Worm (Caenorhabditis elegans) whole organism, mixed stage, embryonic: ENCODE data around the gene prx-5.
A peak's percentile ranks its signal among the peaks of the same experiment; 100 is the strongest.

Experiments
- M03D4.4 ChIP-seq: sonication (generic microtip); optimal IDR thresholded peaks from 2 replicates; lab custom pipeline; 2017; ENCODE audit warnings: mild to moderate bottlenecking, missing genetic modification characterization, missing compliant biosample characterization
- bed-3 ChIP-seq: fragments of 200-800 bp; sonication (Bioruptor generic); optimal IDR thresholded peaks from 3 replicates; lab custom pipeline; 2018; ENCODE audit warnings: mild to moderate bottlenecking, missing genetic modification characterization, moderate library complexity, missing compliant biosample characterization
- blmp-1 ChIP-seq: fragments of 150-350 bp; optimal IDR thresholded peaks from 2 replicates; lab custom pipeline; 2014; ENCODE audit warnings: missing biosample characterization, missing genetic modification characterization
- ceh-43 ChIP-seq: fragments of 200-800 bp; sonication (Bioruptor generic); optimal IDR thresholded peaks from 2 replicates; lab custom pipeline; 2018; ENCODE audit warnings: mild to moderate bottlenecking, missing genetic modification characterization, moderate library complexity, missing compliant biosample characterization
- ceh-83 ChIP-seq: fragments of 200-800 bp; sonication (Bioruptor generic); optimal IDR thresholded peaks from 2 replicates; lab custom pipeline; 2018; ENCODE audit warnings: mild to moderate bottlenecking, missing genetic modification characterization, missing compliant biosample characterization
- ces-1 ChIP-seq: fragments of 150-350 bp; optimal IDR thresholded peaks from 2 replicates; lab custom pipeline; 2014; ENCODE audit warnings: missing biosample characterization, missing genetic modification reagents, missing genetic modification characterization
- cnd-1 ChIP-seq: fragments of 200-800 bp; sonication (Bioruptor generic); optimal IDR thresholded peaks from 2 replicates; lab custom pipeline; 2018; ENCODE audit warnings: mild to moderate bottlenecking, missing genetic modification characterization, missing compliant biosample characterization
- elt-1 ChIP-seq: sonication (generic microtip); optimal IDR thresholded peaks from 2 replicates; lab custom pipeline; 2017; ENCODE audit warnings: missing genetic modification characterization, mild to moderate bottlenecking, missing compliant biosample characterization, antibody characterized with exemption, moderate library complexity, borderline replicate concordance; ENCODE audit not compliant: insufficient read depth
- elt-3 ChIP-seq: fragments of 150-350 bp; optimal IDR thresholded peaks from 2 replicates; lab custom pipeline; 2014; ENCODE audit warnings: missing biosample characterization, missing genetic modification characterization
- flh-1 ChIP-seq: fragments of 200-800 bp; sonication (Bioruptor generic); optimal IDR thresholded peaks from 2 replicates; lab custom pipeline; 2018; ENCODE audit warnings: mild to moderate bottlenecking, missing genetic modification characterization, moderate library complexity, missing compliant biosample characterization
- ham-2 ChIP-seq: fragments of 200-800 bp; sonication (Bioruptor generic); optimal IDR thresholded peaks from 2 replicates; lab custom pipeline; 2018; ENCODE audit warnings: mild to moderate bottlenecking, missing genetic modification characterization, missing compliant biosample characterization
- hlh-1 ChIP-seq: fragments of 150-350 bp; optimal IDR thresholded peaks from 2 replicates; lab custom pipeline; 2014; ENCODE audit warnings: missing biosample characterization, missing genetic modification reagents, missing genetic modification characterization
- lin-13 ChIP-seq: fragments of 150-350 bp; optimal IDR thresholded peaks from 2 replicates; lab custom pipeline; 2014; ENCODE audit warnings: missing biosample characterization, missing genetic modification characterization
- lsy-2 ChIP-seq: fragments of 150-350 bp; optimal IDR thresholded peaks from 2 replicates; lab custom pipeline; 2014; ENCODE audit warnings: missing biosample characterization, missing genetic modification characterization
- mab-5 ChIP-seq: fragments of 150-350 bp; optimal IDR thresholded peaks from 2 replicates; lab custom pipeline; 2014; ENCODE audit warnings: missing biosample characterization, missing genetic modification characterization
- mep-1 ChIP-seq: fragments of 150-350 bp; optimal IDR thresholded peaks from 2 replicates; lab custom pipeline; 2017; ENCODE audit warnings: missing biosample characterization, missing genetic modification reagents, missing genetic modification characterization, inconsistent platforms
- mls-2 ChIP-seq: sonication (generic microtip); optimal IDR thresholded peaks from 2 replicates; lab custom pipeline; 2016; ENCODE audit warnings: mild to moderate bottlenecking, missing genetic modification characterization, moderate library complexity, missing compliant biosample characterization
- nhr-12 ChIP-seq: fragments of 150-350 bp; optimal IDR thresholded peaks from 2 replicates; lab custom pipeline; 2014; ENCODE audit warnings: missing biosample characterization, missing genetic modification characterization
- nhr-2 ChIP-seq: fragments of 150-350 bp; optimal IDR thresholded peaks from 2 replicates; lab custom pipeline; 2014; ENCODE audit warnings: missing biosample characterization, missing genetic modification characterization
- nhr-237 ChIP-seq: fragments of 150-350 bp; optimal IDR thresholded peaks from 2 replicates; lab custom pipeline; 2014; ENCODE audit warnings: missing biosample characterization, missing genetic modification characterization
- nhr-28 ChIP-seq: fragments of 150-350 bp; optimal IDR thresholded peaks from 2 replicates; lab custom pipeline; 2014; ENCODE audit warnings: missing biosample characterization, missing genetic modification characterization
- pha-4 ChIP-seq: fragments of 150-350 bp; optimal IDR thresholded peaks from 2 replicates; lab custom pipeline; 2018; ENCODE audit warnings: missing biosample characterization, missing genetic modification reagents, missing genetic modification characterization
- snpc-4 ChIP-seq: fragments of 150-350 bp; optimal IDR thresholded peaks from 2 replicates; lab custom pipeline; 2014; ENCODE audit warnings: missing biosample characterization, missing genetic modification characterization
- sptf-1 ChIP-seq: sonication (generic microtip); optimal IDR thresholded peaks from 2 replicates; lab custom pipeline; 2017; ENCODE audit warnings: mild to moderate bottlenecking, missing genetic modification characterization, moderate library complexity, missing compliant biosample characterization
- tbx-8 ChIP-seq: fragments of 200-800 bp; sonication (Bioruptor generic); optimal IDR thresholded peaks from 2 replicates; lab custom pipeline; 2018; ENCODE audit warnings: mild to moderate bottlenecking, missing genetic modification characterization, moderate library complexity, missing compliant biosample characterization
- unc-120 ChIP-seq: sonication (generic microtip); optimal IDR thresholded peaks from 2 replicates; lab custom pipeline; 2017; ENCODE audit warnings: missing genetic modification characterization, missing compliant biosample characterization; ENCODE audit not compliant: poor library complexity, severe bottlenecking
- unc-62 ChIP-seq: fragments of 150-350 bp; optimal IDR thresholded peaks from 2 replicates; lab custom pipeline; 2014; ENCODE audit warnings: missing biosample characterization, missing genetic modification reagents, missing genetic modification characterization
- zip-8 ChIP-seq: fragments of 150-350 bp; optimal IDR thresholded peaks from 2 replicates; lab custom pipeline; 2014; ENCODE audit warnings: missing biosample characterization, missing genetic modification characterization

prx-5 gene

DNA sequence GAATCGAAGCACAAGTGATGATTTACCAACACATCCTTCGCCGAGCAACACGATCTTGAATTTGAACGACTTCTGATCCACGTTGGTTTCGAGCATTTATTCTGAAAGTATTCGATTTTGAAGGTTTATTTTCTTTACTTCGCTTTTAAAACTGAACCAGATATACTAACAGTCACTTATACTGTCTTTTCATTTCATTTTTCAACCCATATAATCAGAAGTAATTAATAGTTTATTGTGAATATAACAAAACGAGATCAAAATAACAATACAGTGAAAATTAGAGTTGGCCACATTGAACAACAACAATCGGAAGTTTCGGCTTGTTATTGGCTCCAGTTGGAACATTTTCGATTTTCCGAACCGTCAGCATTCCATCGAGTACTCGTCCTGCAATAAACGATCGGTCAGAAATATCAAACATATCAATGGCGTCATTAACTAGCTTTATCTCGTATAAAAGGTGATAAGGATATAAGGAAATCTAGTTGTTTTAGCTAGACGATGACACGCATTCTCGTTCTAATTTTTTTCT is 10.4 kb downstream of the prx-5 start, which contains the start of the genes rab-21 and T01B7.13:
Gene rab-21, minus strand, starts transcription at position 101 of the 535 bp plus-strand sequence.
Gene T01B7.13, plus strand, starts transcription at position 485 of the 535 bp plus-strand sequence.
- TF ChIP-seq ces-1 (GFP tag; lab: Kevin White, UChicago) (no peak), nhr-12 (tag; lab: Kevin White, UChicago) (no peak), lin-13 (tag; lab: Kevin White, UChicago) (no peak), flh-1 (no peak)
- TF ChIP-seq, all 35 proteins: peak for 0

DNA sequence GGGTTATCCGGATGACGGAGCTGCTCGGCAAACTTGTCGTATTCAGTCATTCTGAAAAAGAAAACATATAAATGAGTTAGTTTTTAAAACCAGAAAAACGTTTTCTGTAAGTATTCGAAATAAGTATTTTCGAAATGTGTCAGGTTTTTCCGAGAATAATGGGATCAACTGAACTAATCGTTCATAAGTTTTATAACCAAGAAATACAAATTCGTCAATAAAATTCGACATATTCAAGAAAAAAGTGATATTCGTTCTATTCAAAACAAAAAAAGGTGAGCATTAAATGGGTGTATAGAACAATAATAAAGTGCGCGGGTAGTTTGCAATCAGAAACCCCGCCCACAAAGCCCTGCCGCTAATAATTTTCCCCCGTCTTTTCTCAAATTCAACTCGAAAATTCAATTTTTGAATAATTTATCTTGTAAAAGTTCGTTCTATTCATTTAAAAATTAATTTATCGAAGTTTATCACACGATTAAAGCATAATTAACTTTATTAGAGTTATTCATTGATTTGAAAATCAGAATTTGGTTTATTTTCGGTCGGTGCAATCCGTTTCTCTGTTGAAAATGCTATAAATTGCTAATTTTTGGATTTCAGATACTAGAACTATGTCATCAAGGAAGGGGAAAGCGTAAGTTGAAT is 11.7 kb downstream of the prx-5 start, which contains the start of the genes cyn-11 and T01B7.5:
Gene cyn-11, minus strand, starts transcription at position 51 of the 648 bp plus-strand sequence.
Gene T01B7.5, plus strand, starts transcription at position 598 of the 648 bp plus-strand sequence.
- peak; percentile 17 for TF ChIP-seq hlh-1
- TF ChIP-seq zip-8 (tag; lab: Kevin White, UChicago) = no peak
- no peak for TF ChIP-seq pha-4 (tag; lab: Kevin White, UChicago)
- peak; percentile 34 for TF ChIP-seq ham-2
- no peak for TF ChIP-seq elt-3 (tag; lab: Kevin White, UChicago)
- peak; percentile 47 for TF ChIP-seq elt-1 (tag; lab: Kevin White, UChicago)
- TF ChIP-seq bed-3 (GFP tag; lab: Kevin White, UChicago) = no peak
- TF ChIP-seq mep-1 (tag; lab: Kevin White, UChicago) = peak; percentile 81
- TF ChIP-seq nhr-237 (tag; lab: Kevin White, UChicago) = no peak
- no peak for TF ChIP-seq unc-62 (GFP tag; lab: Kevin White, UChicago)
- TF ChIP-seq cnd-1 (tag; lab: Kevin White, UChicago) = peak; percentile 31
- TF ChIP-seq M03D4.4 (tag; lab: Kevin White, UChicago) = peak; percentile 43
- TF ChIP-seq ceh-43 (GFP tag; lab: Kevin White, UChicago) = peak; percentile 48
- TF ChIP-seq mls-2 (tag; lab: Kevin White, UChicago) = no peak
- no peak for TF ChIP-seq snpc-4 (tag; lab: Kevin White, UChicago)
- peak; percentile 34 for TF ChIP-seq unc-120 (tag; lab: Kevin White, UChicago)
- no peak for TF ChIP-seq mab-5
- TF ChIP-seq nhr-2 = no peak
- peak; percentile 49 for TF ChIP-seq lsy-2 (tag; lab: Kevin White, UChicago)
- no peak for TF ChIP-seq flh-1
- peak; percentile 62 for TF ChIP-seq ces-1 (GFP tag; lab: Kevin White, UChicago)
- TF ChIP-seq blmp-1 (tag; lab: Kevin White, UChicago) = no peak

DNA sequence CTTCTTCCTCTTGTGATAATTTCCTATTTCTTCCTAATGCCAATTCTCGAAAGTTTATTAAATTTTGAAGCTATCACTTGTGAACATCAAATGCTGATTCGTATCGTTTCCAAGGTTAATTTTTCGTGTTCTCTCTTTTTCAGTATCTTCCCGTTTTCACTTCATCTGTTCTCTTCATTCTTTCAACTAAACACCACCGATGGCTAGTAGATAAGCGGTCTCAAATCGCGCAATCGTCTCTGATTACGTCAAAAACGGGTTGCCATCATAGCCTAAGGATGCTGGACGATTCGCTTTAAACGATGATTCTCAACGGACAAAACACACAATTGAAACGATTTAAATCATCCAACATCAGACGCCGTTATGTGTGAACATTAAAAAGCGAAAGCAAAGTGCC is 13.0 kb downstream of the prx-5 start:
- TF ChIP-seq cnd-1 (tag; lab: Kevin White, UChicago) (no peak), elt-1 (tag; lab: Kevin White, UChicago) (peak; percentile 64)

DNA sequence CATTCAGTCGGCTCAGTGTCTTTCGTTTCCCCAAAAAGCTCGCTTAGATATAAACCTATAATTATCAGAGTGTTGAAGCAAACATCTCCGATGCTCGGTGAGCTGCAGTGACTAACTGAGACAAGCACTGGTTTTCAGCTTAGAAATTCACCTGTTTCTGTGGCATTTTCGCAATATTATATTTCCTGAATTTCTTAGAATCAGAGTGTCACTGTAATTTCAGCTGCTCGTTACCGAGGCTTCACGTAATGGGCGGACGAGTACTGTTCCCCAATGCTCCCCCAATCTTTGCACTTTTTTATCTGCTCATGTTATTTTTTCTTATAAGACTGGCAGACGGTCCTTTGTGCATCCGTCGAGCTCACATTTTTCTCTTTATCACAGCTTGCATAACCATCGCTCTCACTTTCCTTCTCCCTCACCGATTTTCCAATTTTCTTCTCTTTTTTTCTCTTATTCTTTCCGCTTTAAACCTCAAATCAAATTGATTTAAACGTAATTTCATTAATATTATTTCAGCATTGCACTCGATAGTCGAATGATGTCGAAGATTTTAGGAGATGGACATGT is 17.4 kb downstream of the prx-5 start, which contains the start of gene trcs-2:
Gene trcs-2, plus strand, starts transcription at position 520 of the 570 bp plus-strand sequence.
- TF ChIP-seq ceh-83 (GFP tag; lab: Kevin White, UChicago) (no peak), tbx-8 (GFP tag; lab: Kevin White, UChicago) (no peak), unc-62 (GFP tag; lab: Kevin White, UChicago) (no peak), blmp-1 (tag; lab: Kevin White, UChicago) (no peak), cnd-1 (tag; lab: Kevin White, UChicago) (no peak), mep-1 (tag; lab: Kevin White, UChicago) (no peak), snpc-4 (tag; lab: Kevin White, UChicago) (no peak), mab-5 (no peak), elt-3 (tag; lab: Kevin White, UChicago) (no peak), nhr-28 (tag; lab: Kevin White, UChicago) (no peak), bed-3 (GFP tag; lab: Kevin White, UChicago) (no peak), hlh-1 (no peak), flh-1 (no peak), pha-4 (tag; lab: Kevin White, UChicago) (no peak), lsy-2 (tag; lab: Kevin White, UChicago) (no peak), sptf-1 (tag; lab: Kevin White, UChicago) (no peak), ces-1 (GFP tag; lab: Kevin White, UChicago) (no peak)
